Fruit fly (Drosophila melanogaster) whole organism, adult: ENCODE results near the gene HisRS.

Experiments
- CG12768 ChIP-seq: fragments of 200-800 bp; sonication (Bioruptor generic); optimal IDR thresholded peaks from 2 replicates; lab custom pipeline; 2017; ENCODE audit warnings: missing biosample characterization, missing genetic modification characterization, mild to moderate bottlenecking, moderate library complexity, missing genetic modification reagents
- CG14711 ChIP-seq: fragments of 200-800 bp; sonication (Bioruptor generic); optimal IDR thresholded peaks from 2 replicates; lab custom pipeline; 2018; ENCODE audit warnings: missing biosample characterization, mild to moderate bottlenecking, missing genetic modification characterization, moderate library complexity
- CG1620 ChIP-seq: fragments of 200-800 bp; sonication (Bioruptor generic); optimal IDR thresholded peaks from 2 replicates; lab custom pipeline; 2016; ENCODE audit warnings: missing biosample characterization, missing genetic modification characterization
- CG33017 ChIP-seq: fragments of 200-800 bp; sonication (Bioruptor generic); optimal IDR thresholded peaks from 2 replicates; lab custom pipeline; 2018; ENCODE audit warnings: missing biosample characterization, mild to moderate bottlenecking, missing genetic modification characterization, moderate library complexity
- CG5204 ChIP-seq: fragments of 200-800 bp; sonication (Bioruptor generic); optimal IDR thresholded peaks from 2 replicates; lab custom pipeline; 2016; ENCODE audit warnings: missing biosample characterization, missing genetic modification characterization
- CG7045 ChIP-seq: fragments of 200-800 bp; sonication (Bioruptor generic); optimal IDR thresholded peaks from 2 replicates; lab custom pipeline; 2017; ENCODE audit warnings: missing biosample characterization, mild to moderate bottlenecking, missing genetic modification characterization
- CG7101 ChIP-seq: fragments of 200-800 bp; sonication (Bioruptor generic); optimal IDR thresholded peaks from 2 replicates; lab custom pipeline; 2018; ENCODE audit warnings: missing biosample characterization, mild to moderate bottlenecking, missing genetic modification characterization, moderate library complexity
- Clk ChIP-seq: fragments of 200-800 bp; sonication (Bioruptor generic); optimal IDR thresholded peaks from 2 replicates; lab custom pipeline; 2017; ENCODE audit warnings: missing biosample characterization, missing genetic modification characterization
- Crg-1 ChIP-seq: fragments of 200-800 bp; sonication (Bioruptor generic); optimal IDR thresholded peaks from 2 replicates; lab custom pipeline; 2016; ENCODE audit warnings: missing biosample characterization, missing genetic modification characterization
- Hr96 ChIP-seq: fragments of 200-800 bp; sonication (Bioruptor generic); optimal IDR thresholded peaks from 2 replicates; lab custom pipeline; 2016; ENCODE audit warnings: missing biosample characterization, missing genetic modification characterization
- Mnt ChIP-seq: fragments of 200-800 bp; sonication (Bioruptor generic); optimal IDR thresholded peaks from 2 replicates; lab custom pipeline; 2016; ENCODE audit warnings: missing biosample characterization, mild to moderate bottlenecking, missing genetic modification characterization
- bab1 ChIP-seq: fragments of 200-800 bp; sonication (Bioruptor generic); optimal IDR thresholded peaks from 3 replicates; lab custom pipeline; 2019; ENCODE audit warnings: missing biosample characterization, mild to moderate bottlenecking, missing genetic modification characterization, moderate library complexity
- cic ChIP-seq: fragments of 200-800 bp; sonication (Bioruptor generic); optimal IDR thresholded peaks from 2 replicates; lab custom pipeline; 2017; ENCODE audit warnings: missing biosample characterization, mild to moderate bottlenecking, missing genetic modification characterization, moderate library complexity
- cnc ChIP-seq, 2 experiments: fragments of >200 bp; optimal IDR thresholded peaks; 2 replicates each; lab custom pipeline; 2017
- kay ChIP-seq: fragments of 200-800 bp; sonication (Bioruptor generic); peaks from one replicate; lab custom pipeline; 2016; ENCODE audit warnings: missing biosample characterization, missing genetic modification characterization, borderline replicate concordance
- ovo ChIP-seq: fragments of 200-800 bp; sonication (Bioruptor generic); optimal IDR thresholded peaks from 2 replicates; lab custom pipeline; 2016; ENCODE audit warnings: missing biosample characterization, missing genetic modification characterization
- pad ChIP-seq: fragments of 200-800 bp; sonication (Bioruptor generic); optimal IDR thresholded peaks from 3 replicates; lab custom pipeline; 2017; ENCODE audit warnings: missing biosample characterization, missing genetic modification characterization, mild to moderate bottlenecking, moderate library complexity, missing genetic modification reagents
- tj ChIP-seq: fragments of 200-800 bp; sonication (Bioruptor generic); optimal IDR thresholded peaks from 3 replicates; lab custom pipeline; 2017; ENCODE audit warnings: missing biosample characterization, mild to moderate bottlenecking, missing genetic modification characterization, moderate library complexity
- toe ChIP-seq: fragments of 200-800 bp; sonication (Bioruptor generic); optimal IDR thresholded peaks from 2 replicates; lab custom pipeline; 2016; ENCODE audit warnings: missing biosample characterization, missing genetic modification characterization

The HisRS gene

dm6 chrX:18515205-18515921 lies at the start of gene HisRS, which contains the start of gene Bx:
TSS of gene HisRS (plus strand) at chrX:18515428.
TSS of gene Bx (plus strand) at chrX:18515428.
- TF ChIP-seq Mnt (peak; percentile 100), Clk (GFP tag; lab: Kevin White, UChicago) (no peak), pad (GFP tag; lab: Kevin White, UChicago) (no peak), CG7101 (peak; percentile 2), tj (GFP tag; lab: Kevin White, UChicago) (peak; percentile 76), ovo (GFP tag; lab: Kevin White, UChicago) (no peak)

- TF ChIP-seq Hr96 (GFP tag; lab: Kevin White, UChicago) (no peak), Crg-1 (GFP tag; lab: Kevin White, UChicago) (no peak), CG12768 (GFP tag; lab: Kevin White, UChicago) (no peak)
These were observed 47.3 kb upstream of the HisRS start for dm6 chrX:18467881-18468280.

dm6 chrX:18479307-18480134 lies 35.7 kb upstream of the HisRS start, which contains the start of gene CG32547:
TSS of gene CG32547 (minus strand) at chrX:18479487.
- TF ChIP-seq CG7045 (no peak), pad (GFP tag; lab: Kevin White, UChicago) (peak; percentile 15), CG7101 (peak; percentile 0), CG33017 (tag; lab: Kevin White, UChicago) (no peak), CG14711 (tag; lab: Kevin White, UChicago) (peak; percentile 29), bab1 (GFP tag; lab: Kevin White, UChicago) (peak; percentile 57)

- TF ChIP-seq Clk (GFP tag; lab: Kevin White, UChicago) = no peak
- TF ChIP-seq CG7045 = no peak
- TF ChIP-seq cnc (optimal IDR thresholded peaks at IDR 0.05; lab: Kevin White, UChicago) = no peak
- no peak for TF ChIP-seq kay (GFP tag; lab: Kevin White, UChicago)
- TF ChIP-seq pad (GFP tag; lab: Kevin White, UChicago) = no peak
- no peak for TF ChIP-seq CG1620
- no peak for TF ChIP-seq Mnt
- no peak for TF ChIP-seq cic
- no peak for TF ChIP-seq ovo (GFP tag; lab: Kevin White, UChicago)
- TF ChIP-seq Crg-1 (GFP tag; lab: Kevin White, UChicago) = no peak
- no peak for TF ChIP-seq CG5204
- TF ChIP-seq CG7101 = no peak
- no peak for TF ChIP-seq toe (GFP tag; lab: Kevin White, UChicago)
- TF ChIP-seq tj (GFP tag; lab: Kevin White, UChicago) = no peak
- no peak for TF ChIP-seq bab1 (GFP tag; lab: Kevin White, UChicago)
- TF ChIP-seq CG12768 (GFP tag; lab: Kevin White, UChicago) = no peak
- no peak for TF ChIP-seq CG33017 (tag; lab: Kevin White, UChicago)
- no peak for TF ChIP-seq Hr96 (GFP tag; lab: Kevin White, UChicago)
- no peak for TF ChIP-seq CG14711 (tag; lab: Kevin White, UChicago)
These were observed 32.7 kb upstream of the HisRS start for dm6 chrX:18482537-18482936.

dm6 chrX:18483261-18484218 lies 31.7 kb upstream of the HisRS start, which contains the start of gene Hayan:
TSS of gene Hayan (minus strand) at chrX:18483772.
- TF ChIP-seq Mnt (no peak), Clk (GFP tag; lab: Kevin White, UChicago) (no peak), kay (GFP tag; lab: Kevin White, UChicago) (no peak), cic (no peak), toe (GFP tag; lab: Kevin White, UChicago) (no peak), cnc (optimal IDR thresholded peaks at IDR 0.05; lab: Kevin White, UChicago) (no peak), CG5204 (no peak), tj (GFP tag; lab: Kevin White, UChicago) (no peak), pad (GFP tag; lab: Kevin White, UChicago) (no peak)

- TF ChIP-seq Hr96 (GFP tag; lab: Kevin White, UChicago) (no peak), cic (peak; percentile 42), Mnt (peak; percentile 20)
These were observed 28.7 kb upstream of the HisRS start, which contains the start of gene psh for dm6 chrX:18486356-18487059. TSS of gene psh (minus strand) at chrX:18486921.
